Worm (Caenorhabditis elegans) whole organism, midembryonic: Measurements from ENCODE around the gene skn-1.

Source experiments
- T22C8.4 ChIP-seq: fragments of 200-800 bp; sonication (Bioruptor generic); IDR thresholded peaks from 2 replicates; pipeline ENCODE4 v1.3.6; 2022; ENCODE audit warnings: missing genetic modification characterization, missing compliant biosample characterization
- cog-1 ChIP-seq: sonication (generic microtip); optimal IDR thresholded peaks from 2 replicates; lab custom pipeline; 2016; ENCODE audit warnings: missing genetic modification characterization, missing compliant biosample characterization
- flt-1 ChIP-seq: fragments of 200-800 bp; sonication (Bioruptor generic); IDR thresholded peaks from 2 replicates; pipeline ENCODE4 v1.3.6; 2022; ENCODE audit warnings: missing genetic modification characterization, missing compliant biosample characterization
- klf-2 ChIP-seq: fragments of 200-800 bp; sonication (Bioruptor generic); conservative IDR thresholded peaks from 2 replicates; pipeline ENCODE4 v1.3.6; 2022; ENCODE audit warnings: missing genetic modification reagents, missing genetic modification characterization, missing compliant biosample characterization
- ref-1 ChIP-seq: fragments of 200-800 bp; sonication (Bioruptor generic); conservative IDR thresholded peaks from 2 replicates; pipeline ENCODE4 v1.3.6; 2022; ENCODE audit warnings: missing genetic modification reagents, missing genetic modification characterization, missing compliant biosample characterization
- tab-1 ChIP-seq: fragments of 200-800 bp; sonication (Bioruptor generic); IDR thresholded peaks from 2 replicates; pipeline ENCODE4 v1.3.6; 2022; ENCODE audit warnings: missing genetic modification characterization, missing compliant biosample characterization
- ztf-23 ChIP-seq: fragments of 200-800 bp; sonication (Bioruptor generic); IDR thresholded peaks from 2 replicates; pipeline ENCODE4 v1.3.6; 2022; ENCODE audit warnings: missing genetic modification reagents, missing genetic modification characterization, missing compliant biosample characterization
- ztf-29 ChIP-seq: fragments of 200-800 bp; sonication (Bioruptor generic); IDR thresholded peaks from 2 replicates; pipeline ENCODE4 v1.3.6; 2022; ENCODE audit warnings: missing genetic modification reagents, missing genetic modification characterization, missing compliant biosample characterization

- TF ChIP-seq flt-1 (GFP tag; lab: Robert Waterston, UW): no peak
- TF ChIP-seq tab-1 (GFP tag; lab: Robert Waterston, UW): no peak
- no peak for TF ChIP-seq cog-1 (tag; lab: Kevin White, UChicago)
- TF ChIP-seq ztf-29 (GFP tag; lab: Robert Waterston, UW): no peak
- TF ChIP-seq klf-2 (GFP tag; lab: Robert Waterston, UW): no peak
- TF ChIP-seq T22C8.4 (GFP tag; lab: Robert Waterston, UW): no peak
- TF ChIP-seq ref-1 (GFP tag; lab: Robert Waterston, UW): no peak
- TF ChIP-seq ztf-23: no peak
Observed at ce11 chrIV:5605225-5605624, 55.0 kb downstream of the skn-1 start.
